Worm (Caenorhabditis elegans) whole organism, young adult: Measurements from ENCODE around the gene frpr-19.

Experiments
- B0261.1 ChIP-seq: sonication (generic microtip); optimal IDR thresholded peaks from 2 replicates; lab custom pipeline; 2016; ENCODE audit warnings: mild to moderate bottlenecking, missing genetic modification characterization, moderate library complexity, missing compliant biosample characterization
- C06A6.2 ChIP-seq: fragments of 200-800 bp; sonication (Bioruptor generic); conservative IDR thresholded peaks from 2 replicates; pipeline ENCODE4 v1.3.6; 2022; ENCODE audit warnings: missing genetic modification characterization, missing compliant biosample characterization
- F22D6.2 ChIP-seq: sonication (generic microtip); optimal IDR thresholded peaks from 2 replicates; lab custom pipeline; 2016; ENCODE audit warnings: mild to moderate bottlenecking, missing genetic modification characterization, missing compliant biosample characterization
- F37B4.10 ChIP-seq: fragments of 200-800 bp; sonication (Bioruptor generic); IDR thresholded peaks from 2 replicates; pipeline ENCODE4 v1.3.6; 2022; ENCODE audit warnings: missing genetic modification characterization, missing compliant biosample characterization
- K11D2.4 ChIP-seq: fragments of 200-800 bp; sonication (Bioruptor generic); IDR thresholded peaks from 2 replicates; pipeline ENCODE4 v1.3.6; 2022; ENCODE audit warnings: missing genetic modification reagents, missing genetic modification characterization, missing compliant biosample characterization
- T07F8.4 ChIP-seq: sonication (generic microtip); optimal IDR thresholded peaks from 2 replicates; lab custom pipeline; 2016; ENCODE audit warnings: mild to moderate bottlenecking, missing genetic modification characterization, moderate library complexity, missing compliant biosample characterization
- Y79H2A.3 ChIP-seq: fragments of 200-800 bp; sonication (Bioruptor generic); conservative IDR thresholded peaks from 2 replicates; pipeline ENCODE4 v1.3.6; 2022; ENCODE audit warnings: missing genetic modification reagents, missing genetic modification characterization, missing compliant biosample characterization
- akir-1 ChIP-seq: fragments of 200-800 bp; sonication (Bioruptor generic); optimal IDR thresholded peaks from 2 replicates; lab custom pipeline; 2018; ENCODE audit warnings: mild to moderate bottlenecking, missing genetic modification characterization, moderate library complexity, missing compliant biosample characterization
- ama-1 ChIP-seq, 3 experiments: fragments of 150-350 bp in 1 of 3; sonication (generic microtip) in 2 of 3; optimal IDR thresholded peaks; 2 replicates each; lab custom pipeline; 2014 to 2018; ENCODE audit warnings: missing biosample characterization in 2 of 3, missing genetic modification characterization in 2 of 3, missing genetic modification reagents in 2 of 3
- aptf-3 ChIP-seq: fragments of 200-800 bp; sonication (Bioruptor generic); IDR thresholded peaks from 2 replicates; pipeline ENCODE4 v1.3.6; 2022; ENCODE audit warnings: missing genetic modification characterization, missing compliant biosample characterization
- cebp-2 ChIP-seq: fragments of 200-800 bp; sonication (Bioruptor generic); IDR thresholded peaks from 2 replicates; pipeline ENCODE4 v1.3.6; 2022; ENCODE audit warnings: missing genetic modification characterization, missing compliant biosample characterization
- ceh-27 ChIP-seq: fragments of 200-800 bp; sonication (Bioruptor generic); optimal IDR thresholded peaks from 2 replicates; lab custom pipeline; 2018; ENCODE audit warnings: mild to moderate bottlenecking, missing genetic modification characterization, moderate library complexity, missing compliant biosample characterization
- ceh-58 ChIP-seq: fragments of 200-800 bp; sonication (Bioruptor generic); IDR thresholded peaks from 2 replicates; pipeline ENCODE4 v1.3.6; 2022; ENCODE audit warnings: missing genetic modification characterization, missing compliant biosample characterization
- ceh-79 ChIP-seq: sonication (generic microtip); optimal IDR thresholded peaks from 2 replicates; lab custom pipeline; 2017; ENCODE audit warnings: mild to moderate bottlenecking, missing genetic modification characterization, missing compliant biosample characterization
- ceh-91 ChIP-seq: fragments of 200-800 bp; sonication (Bioruptor generic); IDR thresholded peaks from 2 replicates; pipeline ENCODE4 v1.3.6; 2022; ENCODE audit warnings: missing genetic modification reagents, missing genetic modification characterization, missing compliant biosample characterization
- dox-1 ChIP-seq: fragments of 200-800 bp; sonication (Bioruptor generic); IDR thresholded peaks from 2 replicates; pipeline ENCODE4 v1.3.6; 2022; ENCODE audit warnings: missing genetic modification reagents, missing genetic modification characterization, missing compliant biosample characterization
- dpl-1 ChIP-seq: fragments of 150-350 bp; optimal IDR thresholded peaks from 2 replicates; lab custom pipeline; 2014; ENCODE audit warnings: missing biosample characterization, missing genetic modification reagents, missing genetic modification characterization
- efl-1 ChIP-seq: fragments of 150-350 bp; optimal IDR thresholded peaks from 2 replicates; lab custom pipeline; 2014; ENCODE audit warnings: missing biosample characterization, missing genetic modification reagents, missing genetic modification characterization
- ekl-4 ChIP-seq: fragments of 200-800 bp; sonication (Bioruptor generic); IDR thresholded peaks from 2 replicates; pipeline ENCODE4 v1.3.6; 2022; ENCODE audit warnings: missing genetic modification reagents, missing genetic modification characterization, missing compliant biosample characterization
- ets-4 ChIP-seq: fragments of 200-800 bp; sonication (Bioruptor generic); optimal IDR thresholded peaks from 2 replicates; lab custom pipeline; 2018; ENCODE audit warnings: mild to moderate bottlenecking, missing genetic modification characterization, missing compliant biosample characterization
- hmg-1.2 ChIP-seq: fragments of 200-800 bp; sonication (Bioruptor generic); IDR thresholded peaks from 2 replicates; pipeline ENCODE4 v1.3.6; 2022; ENCODE audit warnings: missing genetic modification reagents, missing genetic modification characterization, missing compliant biosample characterization
- hrde-1 ChIP-seq: sonication (generic microtip); optimal IDR thresholded peaks from 2 replicates; lab custom pipeline; 2016; ENCODE audit warnings: missing genetic modification characterization, mild to moderate bottlenecking, missing compliant biosample characterization, moderate library complexity, missing genotype, missing genetic modification reagents, borderline replicate concordance
- hsf-1 ChIP-seq: fragments of 200-800 bp; sonication (Bioruptor generic); IDR thresholded peaks from 2 replicates; pipeline ENCODE4 v1.3.6; 2022; ENCODE audit warnings: missing genetic modification reagents, missing genetic modification characterization, missing compliant biosample characterization
- let-607 ChIP-seq, 2 experiments: fragments of 200-800 bp in 1 of 2; sonication (Bioruptor generic) in 1 of 2; sonication (generic microtip) in 1 of 2; optimal IDR thresholded peaks; 2 replicates each; lab custom pipeline; 2016 to 2018; ENCODE audit warnings: mild to moderate bottlenecking in 2 of 2, missing compliant biosample characterization in 2 of 2, missing genetic modification characterization in 2 of 2, moderate library complexity in 2 of 2, missing genotype in 1 of 2
- lin-35 ChIP-seq, 3 experiments: fragments of 150-350 bp in 2 of 3; sonication (generic microtip) in 1 of 3; optimal IDR thresholded peaks; 2 replicates each; lab custom pipeline; 2014 to 2018; ENCODE audit warnings: missing biosample characterization in 3 of 3, missing genetic modification characterization in 3 of 3, missing genetic modification reagents in 3 of 3
- lir-1 ChIP-seq: fragments of 200-800 bp; sonication (Bioruptor generic); conservative IDR thresholded peaks from 2 replicates; pipeline ENCODE4 v1.3.6; 2022; ENCODE audit warnings: missing genetic modification reagents, missing genetic modification characterization, missing compliant biosample characterization
- madf-8 ChIP-seq: fragments of 200-800 bp; sonication (Bioruptor generic); conservative IDR thresholded peaks from 2 replicates; pipeline ENCODE4 v1.3.6; 2022; ENCODE audit warnings: missing genetic modification reagents, missing genetic modification characterization, missing compliant biosample characterization
- mcd-1 ChIP-seq: fragments of 200-800 bp; sonication (Bioruptor generic); IDR thresholded peaks from 2 replicates; pipeline ENCODE4 v1.3.6; 2022; ENCODE audit warnings: missing genetic modification reagents, missing genetic modification characterization, missing compliant biosample characterization
- nfyb-1 ChIP-seq: fragments of 200-800 bp; sonication (Bioruptor generic); IDR thresholded peaks from 2 replicates; pipeline ENCODE4 v1.3.6; 2022; ENCODE audit warnings: missing genetic modification reagents, missing genetic modification characterization, missing compliant biosample characterization
- nhr-27 ChIP-seq: fragments of 200-800 bp; sonication (Bioruptor generic); optimal IDR thresholded peaks from 2 replicates; lab custom pipeline; 2018; ENCODE audit warnings: mild to moderate bottlenecking, missing genetic modification characterization, moderate library complexity, missing compliant biosample characterization
- rcor-1 ChIP-seq: fragments of 200-800 bp; sonication (Bioruptor generic); IDR thresholded peaks from 2 replicates; pipeline ENCODE4 v1.3.6; 2022; ENCODE audit warnings: missing genetic modification reagents, missing genetic modification characterization, missing compliant biosample characterization
- repo-1 ChIP-seq: sonication (generic microtip); optimal IDR thresholded peaks from 2 replicates; lab custom pipeline; 2017; ENCODE audit warnings: mild to moderate bottlenecking, missing genetic modification characterization, missing compliant biosample characterization
- rpc-1 ChIP-seq, 2 experiments: fragments of 150-350 bp in 1 of 2; sonication (generic microtip) in 1 of 2; optimal IDR thresholded peaks; 2 replicates each; lab custom pipeline; 2014 to 2018; ENCODE audit warnings: missing biosample characterization in 1 of 2, missing genetic modification characterization in 1 of 2, missing genetic modification reagents in 1 of 2, missing genotype in 1 of 2
- snpc-1.1 ChIP-seq: sonication (generic microtip); optimal IDR thresholded peaks from 2 replicates; lab custom pipeline; 2017; ENCODE audit warnings: missing genetic modification characterization, mild to moderate bottlenecking, missing compliant biosample characterization, antibody characterized with exemption, moderate library complexity, missing genotype, missing genetic modification reagents; ENCODE audit not compliant: insufficient read depth
- unc-130 ChIP-seq: sonication (generic microtip); optimal IDR thresholded peaks from 2 replicates; lab custom pipeline; 2016; ENCODE audit warnings: missing genetic modification reagents, missing genetic modification characterization, missing compliant biosample characterization
- zfh-2 ChIP-seq: fragments of 200-800 bp; sonication (Bioruptor generic); conservative IDR thresholded peaks from 2 replicates; pipeline ENCODE4 v1.3.6; 2022; ENCODE audit warnings: missing genetic modification reagents, missing genetic modification characterization, missing compliant biosample characterization
- zim-3 ChIP-seq: sonication (generic microtip); optimal IDR thresholded peaks from 2 replicates; lab custom pipeline; 2017; ENCODE audit warnings: mild to moderate bottlenecking, missing genetic modification characterization, moderate library complexity, missing compliant biosample characterization
- ztf-18 ChIP-seq: sonication (generic microtip); optimal IDR thresholded peaks from 2 replicates; lab custom pipeline; 2016; ENCODE audit warnings: missing genotype, mild to moderate bottlenecking, missing genetic modification characterization, missing compliant biosample characterization
- ztf-26 ChIP-seq: sonication (generic microtip); optimal IDR thresholded peaks from 2 replicates; lab custom pipeline; 2017; ENCODE audit warnings: missing genetic modification characterization, missing compliant biosample characterization
- ztf-28 ChIP-seq: fragments of 200-800 bp; sonication (Bioruptor generic); IDR thresholded peaks from 2 replicates; pipeline ENCODE4 v1.3.6; 2022; ENCODE audit warnings: missing genetic modification reagents, missing genetic modification characterization, missing compliant biosample characterization
- ztf-3 ChIP-seq: fragments of 200-800 bp; sonication (Bioruptor generic); optimal IDR thresholded peaks from 2 replicates; lab custom pipeline; 2018; ENCODE audit warnings: mild to moderate bottlenecking, missing genetic modification characterization, missing compliant biosample characterization

Gene frpr-19

DNA sequence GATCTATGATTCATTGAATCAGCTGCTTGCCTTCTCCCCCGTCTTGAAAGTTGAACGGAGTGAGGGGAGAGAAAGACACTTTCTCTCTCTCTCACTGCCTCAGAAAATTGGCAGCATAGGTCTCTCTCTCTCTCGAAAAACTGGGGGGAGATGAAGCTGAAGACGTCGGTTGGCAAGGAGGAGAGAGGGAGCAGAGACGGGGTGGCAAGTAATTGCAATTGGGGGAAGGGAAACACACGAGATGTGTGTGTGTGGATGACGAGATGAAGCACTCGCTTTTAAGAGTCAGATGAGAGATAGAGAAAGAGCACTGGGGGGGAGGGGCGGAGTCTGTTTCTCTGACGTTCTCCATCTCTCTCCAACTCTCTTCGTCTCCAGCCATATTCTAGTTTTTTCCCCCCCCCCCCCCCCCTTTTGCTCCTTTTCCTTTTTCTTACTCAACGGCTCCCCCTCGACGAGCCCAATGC is 42.6 kb upstream of the frpr-19 start, which contains the start of gene cmk-1 (continued):
- TF ChIP-seq rcor-1: 0 out of 2 replicates have a peak, but pooled peaks have one; percentile 7
- peak; percentile 96 for TF ChIP-seq zfh-2
- no peak for TF ChIP-seq ztf-3 (GFP tag; lab: Kevin White, UChicago)
- TF ChIP-seq ets-4 (GFP tag; lab: Kevin White, UChicago): no peak
- no peak for TF ChIP-seq ztf-18
- no peak for TF ChIP-seq aptf-3 (GFP tag; lab: Robert Waterston, UW)
- no peak for TF ChIP-seq unc-130 (GFP tag; lab: Kevin White, UChicago)
- no peak for TF ChIP-seq madf-8
- no peak for TF ChIP-seq efl-1 (GFP tag; lab: Kevin White, UChicago)
- TF ChIP-seq akir-1 (GFP tag; lab: Kevin White, UChicago): no peak
- no peak for TF ChIP-seq ceh-58 (GFP tag; lab: Robert Waterston, UW)
- TF ChIP-seq K11D2.4 (GFP tag; lab: Robert Waterston, UW): no peak
- TF ChIP-seq mcd-1 (GFP tag; lab: Robert Waterston, UW): peak; percentile 27; the same call in 1 of the 2 replicates
- TF ChIP-seq dpl-1 (GFP tag; lab: Kevin White, UChicago): no peak
- no peak for TF ChIP-seq zim-3
- TF ChIP-seq lin-35 (GFP tag; optimal IDR thresholded peaks at IDR 0.05; lab: Kevin White, UChicago): no peak
- no peak for TF ChIP-seq snpc-1.1
- TF ChIP-seq ceh-91: no peak
- no peak for TF ChIP-seq rpc-1 (optimal IDR thresholded peaks at IDR 0.05; lab: Kevin White, UChicago)
- TF ChIP-seq rpc-1 (tag; optimal IDR thresholded peaks at IDR 0.05; lab: Kevin White, UChicago): no peak
- TF ChIP-seq nfyb-1 (GFP tag; lab: Robert Waterston, UW): no peak
- TF ChIP-seq ceh-79 (tag; lab: Kevin White, UChicago): no peak
- no peak for TF ChIP-seq F37B4.10
- TF ChIP-seq F22D6.2 (tag; lab: Kevin White, UChicago): no peak
- no peak for TF ChIP-seq lir-1 (GFP tag; lab: Robert Waterston, UW)
- TF ChIP-seq nhr-27 (tag; lab: Kevin White, UChicago): no peak
- TF ChIP-seq dox-1 (GFP tag; lab: Robert Waterston, UW): 0 out of 2 replicates have a peak, but pooled peaks have one; percentile 10
- no peak for TF ChIP-seq ztf-28 (GFP tag; lab: Robert Waterston, UW)
- TF ChIP-seq hrde-1 (tag; lab: Kevin White, UChicago): no peak
- TF ChIP-seq, all 124 proteins: peak for 11

DNA sequence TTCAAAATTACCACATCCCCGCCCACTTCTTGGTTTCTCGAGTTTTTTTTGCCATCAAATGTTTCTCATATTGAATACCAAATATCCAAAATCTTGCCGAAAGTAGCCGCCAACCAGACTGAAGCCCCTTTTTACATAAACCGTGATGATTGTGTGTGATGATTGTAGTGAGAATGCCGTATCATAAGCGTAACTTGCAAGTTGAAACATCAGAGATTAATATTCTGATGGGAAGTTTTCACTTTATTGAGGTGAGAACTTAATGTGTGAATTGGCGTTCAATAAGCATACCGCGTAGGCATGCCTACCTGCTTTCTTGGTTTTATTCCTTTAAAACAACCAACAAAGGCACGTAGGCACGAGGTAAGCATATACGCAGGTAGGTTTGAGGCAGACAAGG is 40.1 kb upstream of the frpr-19 start, which contains the start of gene Y38C1BA.4:
TSS of gene Y38C1BA.4 (plus strand) at position 301 of the 400 bp plus-strand sequence.
- TF ChIP-seq hsf-1 (GFP tag; lab: Robert Waterston, UW) (no peak), ztf-26 (tag; lab: Kevin White, UChicago) (no peak), let-607 (tag; optimal IDR thresholded peaks at IDR 0.05; lab: Kevin White, UChicago) (no peak), B0261.1 (tag; lab: Kevin White, UChicago) (no peak), hmg-1.2 (GFP tag; lab: Robert Waterston, UW) (no peak), K11D2.4 (GFP tag; lab: Robert Waterston, UW) (no peak), Y79H2A.3 (GFP tag; lab: Robert Waterston, UW) (no peak), repo-1 (no peak), cebp-2 (no peak), ekl-4 (GFP tag; lab: Robert Waterston, UW) (no peak), zfh-2 (no peak), efl-1 (GFP tag; lab: Kevin White, UChicago) (no peak), C06A6.2 (GFP tag; lab: Robert Waterston, UW) (no peak), ceh-27 (GFP tag; lab: Kevin White, UChicago) (no peak), lin-35 (GFP tag; optimal IDR thresholded peaks at IDR 0.05; lab: Kevin White, UChicago) (no peak), T07F8.4 (no peak), F37B4.10 (no peak), ama-1 (optimal IDR thresholded peaks at IDR 0.05; lab: Kevin White, UChicago) (no peak), ama-1 (GFP tag; optimal IDR thresholded peaks at IDR 0.05; lab: Kevin White, UChicago) (no peak)
- TF ChIP-seq, all 124 proteins: peak for 0
